Fruit fly (Drosophila melanogaster): ENCODE results near the gene MME1.

DNA sequence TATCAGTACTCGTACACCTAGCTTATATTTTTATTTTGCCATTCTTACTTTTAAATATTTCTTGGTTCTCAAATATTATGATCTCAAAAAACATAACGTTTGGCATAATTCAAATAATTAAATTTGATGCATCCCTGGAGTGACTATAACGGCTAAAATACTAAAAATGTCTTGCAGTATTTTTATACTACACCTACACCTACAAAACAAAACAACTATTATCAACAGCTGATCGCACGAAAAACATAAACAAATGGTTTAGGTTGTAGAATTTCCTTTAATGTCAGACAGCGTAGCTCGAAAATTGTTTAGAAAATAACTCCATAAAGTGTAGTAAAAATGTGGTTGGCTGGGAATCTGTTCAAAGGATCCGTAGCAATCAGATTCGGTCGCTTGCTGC, 14.2 kb upstream of the MME1 start, which contains the start of gene CG43322:
- no peak for TF ChIP-seq pan (optimal IDR thresholded peaks at IDR 0.05)
- no peak for TF ChIP-seq usp (GFP tag; optimal IDR thresholded peaks at IDR 0.05)
- no peak for TF ChIP-seq EcR (GFP tag; optimal IDR thresholded peaks at IDR 0.05)
